Worm (Caenorhabditis elegans): Measurements from ENCODE around the gene srh-193.
"Not testable (repeated sequence)": the region's sequence is repeated elsewhere in the genome, so short reads cannot be mapped to it uniquely, and the experiment has no call there.

The srh-193 gene

DNA sequence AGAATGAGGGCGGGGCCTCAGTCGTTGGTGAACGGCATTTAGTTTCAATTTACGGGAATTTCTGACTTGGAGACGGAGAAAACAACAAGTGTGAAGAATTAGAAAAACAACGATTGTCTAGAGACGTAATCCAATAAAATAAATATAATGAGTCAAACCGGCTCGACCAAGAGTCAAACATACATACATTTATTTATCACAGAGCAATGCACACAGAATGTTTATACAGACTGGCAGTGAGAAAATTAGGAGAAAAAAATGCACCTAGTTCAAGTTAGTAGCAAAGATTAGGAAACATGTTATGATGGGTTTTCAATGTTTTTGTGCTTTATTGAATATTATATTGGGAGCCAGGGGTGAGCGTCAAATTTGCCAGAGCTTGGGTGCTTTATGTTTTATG, 11.3 kb downstream of the srh-193 start, which contains the start of gene srt-20:
srt-20 (minus strand) TSS at position 101 of the 400 bp plus-strand sequence.
- not testable (repeated sequence) for TF ChIP-seq F23B12.7 (tag; optimal IDR thresholded peaks at IDR 0.05; ENCODE audit: insufficient read depth); attf-6 (GFP tag; IDR thresholded peaks at IDR 0.05); snpc-3.4 (tag; optimal IDR thresholded peaks at IDR 0.05)

DNA sequence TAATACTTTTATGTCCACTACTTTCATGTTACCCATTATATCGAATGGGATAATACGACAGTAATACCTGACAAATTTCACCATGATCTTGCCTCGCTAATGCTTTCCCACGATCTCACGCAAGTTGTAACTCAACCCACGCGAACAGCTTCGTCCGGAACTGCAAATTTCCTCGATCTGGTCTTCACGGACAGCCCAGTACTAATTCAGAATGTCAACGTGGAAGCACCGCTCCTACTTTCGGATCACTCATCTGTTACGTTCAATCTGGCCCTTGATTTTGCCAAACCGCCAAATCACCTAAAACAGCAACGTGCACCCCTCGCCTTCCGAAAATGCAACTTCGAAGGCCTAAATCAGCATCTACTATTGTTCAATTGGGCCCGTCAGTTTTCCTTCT, 16.6 kb downstream of the srh-193 start:
- no peak for TF ChIP-seq T07F8.4 (tag; optimal IDR thresholded peaks at IDR 0.05)
- TF ChIP-seq Y53F4B.3 (GFP tag; IDR thresholded peaks at IDR 0.05), result no peak
- no peak for TF ChIP-seq hmg-20 (GFP tag; IDR thresholded peaks at IDR 0.05)
- TF ChIP-seq ets-4 (GFP tag; optimal IDR thresholded peaks at IDR 0.05), result no peak
- TF ChIP-seq tbx-9 (tag; optimal IDR thresholded peaks at IDR 0.05; ENCODE audit: borderline replicate concordance), result no peak
- TF ChIP-seq zim-3 (tag; optimal IDR thresholded peaks at IDR 0.05), result no peak
- TF ChIP-seq F23B12.7 (tag; optimal IDR thresholded peaks at IDR 0.05; ENCODE audit: insufficient read depth), result no peak
- TF ChIP-seq egl-18 (GFP tag; IDR thresholded peaks at IDR 0.05), result no peak
- TF ChIP-seq chd-7 (tag; optimal IDR thresholded peaks at IDR 0.05), result no peak
- no peak for TF ChIP-seq hlh-12 (tag; optimal IDR thresholded peaks at IDR 0.05)
- TF ChIP-seq akir-1 (GFP tag; optimal IDR thresholded peaks at IDR 0.05), result no peak
- TF ChIP-seq bed-2 (GFP tag; IDR thresholded peaks at IDR 0.05), result no peak
- TF ChIP-seq rcor-1 (GFP tag; IDR thresholded peaks at IDR 0.05), result no peak
- no peak for TF ChIP-seq Y79H2A.3 (GFP tag; conservative IDR thresholded peaks at IDR 0.05)
- no peak for TF ChIP-seq ztf-25 (GFP tag; IDR thresholded peaks at IDR 0.05)
- no peak for TF ChIP-seq hlh-26 (GFP tag; conservative IDR thresholded peaks at IDR 0.05)
- TF ChIP-seq C06A6.2 (GFP tag; conservative IDR thresholded peaks at IDR 0.05), result no peak

DNA sequence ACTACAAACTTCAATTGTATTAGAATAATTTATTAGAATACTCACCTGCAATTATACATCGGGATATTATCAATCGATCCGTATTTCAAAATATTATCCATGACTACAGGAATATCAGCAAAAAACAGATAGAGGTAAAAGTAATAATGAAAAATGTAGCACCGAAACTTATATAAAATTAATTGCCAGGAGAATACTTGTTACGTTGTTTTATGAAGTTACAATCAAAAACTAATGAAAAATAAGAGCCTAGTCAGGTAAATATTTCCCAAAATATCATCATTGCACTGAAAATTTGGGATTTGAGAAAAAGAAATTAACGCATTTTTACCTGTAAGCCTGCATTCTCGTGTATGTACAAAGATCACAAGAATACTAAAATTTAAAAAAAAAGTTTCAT, 18.7 kb downstream of the srh-193 start, which contains the start of gene srt-38:
srt-38 (minus strand) TSS at position 101 of the 400 bp plus-strand sequence.
- not testable (repeated sequence) for TF ChIP-seq attf-6 (GFP tag; IDR thresholded peaks at IDR 0.05); ama-1 (optimal IDR thresholded peaks at IDR 0.05); ama-1 (GFP tag; optimal IDR thresholded peaks at IDR 0.05); lin-35 (GFP tag; optimal IDR thresholded peaks at IDR 0.05)

DNA sequence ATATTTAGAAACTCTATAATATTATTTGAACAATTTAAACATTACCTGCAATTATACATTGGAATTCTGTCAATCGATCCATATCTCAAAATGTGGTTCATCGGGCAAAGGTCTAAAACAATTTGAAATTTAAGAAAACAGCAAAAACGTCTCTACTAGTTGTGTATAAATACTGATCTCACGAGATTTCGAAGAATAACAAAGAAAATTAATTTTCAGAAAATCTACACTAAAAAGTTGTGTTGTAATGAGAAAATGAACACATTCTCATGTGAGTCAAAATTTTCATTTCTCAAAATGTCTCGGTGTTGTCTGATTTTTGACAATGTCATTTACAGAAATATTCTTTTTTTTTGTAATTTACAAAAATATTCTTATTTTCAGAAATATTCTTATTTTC, 21.8 kb downstream of the srh-193 start, which contains the start of gene srt-36:
srt-36 (minus strand) TSS at position 101 of the 400 bp plus-strand sequence.
- not testable (repeated sequence) for TF ChIP-seq Y53G8AR.9 (GFP tag; conservative IDR thresholded peaks at IDR 0.05); repo-1 (tag; optimal IDR thresholded peaks at IDR 0.05); lin-35 (GFP tag; optimal IDR thresholded peaks at IDR 0.05)

DNA sequence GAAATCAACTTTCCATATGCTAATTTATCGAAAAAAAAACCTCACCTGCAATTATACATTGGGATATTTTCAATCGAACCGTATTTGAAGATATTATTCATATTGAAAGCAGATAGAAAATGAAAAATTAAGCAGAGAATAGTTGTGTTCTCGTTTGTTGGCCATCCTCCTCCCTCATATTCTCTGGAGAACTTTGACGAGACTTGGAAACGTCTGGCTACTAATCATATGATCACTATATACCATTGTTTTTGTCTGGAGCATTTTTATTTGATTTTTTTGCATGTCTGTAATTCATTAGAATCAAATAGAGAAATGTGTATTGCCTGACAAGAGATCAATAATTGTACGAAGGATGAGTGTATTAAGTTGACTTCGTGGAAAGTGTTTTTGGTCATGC, 25.5 kb downstream of the srh-193 start, which contains the start of gene srt-35:
srt-35 (minus strand) TSS at position 101 of the 400 bp plus-strand sequence.
- TF ChIP-seq pbrm-1 (GFP tag; IDR thresholded peaks at IDR 0.05) (no peak), T07F8.4 (tag; optimal IDR thresholded peaks at IDR 0.05) (no peak), aptf-3 (GFP tag; IDR thresholded peaks at IDR 0.05) (no peak), nhr-90 (tag; optimal IDR thresholded peaks at IDR 0.05) (no peak), C06A6.2 (GFP tag; conservative IDR thresholded peaks at IDR 0.05) (no peak), Y95B8A.8 (GFP tag; IDR thresholded peaks at IDR 0.05) (no peak), zim-3 (tag; optimal IDR thresholded peaks at IDR 0.05) (no peak), xnd-1 (tag; optimal IDR thresholded peaks at IDR 0.05) (no peak), pha-4 (tag; optimal IDR thresholded peaks at IDR 0.05) (no peak), tbp1 (GFP tag; optimal IDR thresholded peaks at IDR 0.05) (no peak), attf-6 (GFP tag; IDR thresholded peaks at IDR 0.05) (no peak), snpc-3.4 (tag; optimal IDR thresholded peaks at IDR 0.05) (no peak), snpc-1.3 (tag; optimal IDR thresholded peaks at IDR 0.05; ENCODE audit: insufficient read depth) (no peak), K11D2.4 (GFP tag; IDR thresholded peaks at IDR 0.05) (no peak), hmg-1.2 (GFP tag; IDR thresholded peaks at IDR 0.05) (no peak), Y53G8AR.9 (GFP tag; conservative IDR thresholded peaks at IDR 0.05) (no peak), tbx-9 (tag; optimal IDR thresholded peaks at IDR 0.05; ENCODE audit: borderline replicate concordance) (no peak)
